Comparison of ENCODE assay signal across 5 worm cellular contexts in genomic region chrIV:11821591-11822361, ce11.
TF ChIP-seq lines count a peak whose summit lies in the region.

TSS of gene par-5 (minus strand) at chrIV:11821924.
TSS of gene M117.3 (plus strand) at chrIV:11822206.

TF ChIP-seq in whole organism, L1 larva, 84 proteins besides CTCF, POLR2A, EP300 and RAD21 (continues in another document):
- TF ChIP-seq aha-1 (tag; optimal IDR thresholded peaks at IDR 0.05; lab: Kevin White, UChicago) (no peak), blmp-1 (tag; optimal IDR thresholded peaks at IDR 0.05; lab: Kevin White, UChicago) (no peak), nhr-11 (tag; optimal IDR thresholded peaks at IDR 0.05; lab: Kevin White, UChicago) (no peak), efl-3 (GFP tag; optimal IDR thresholded peaks at IDR 0.05; lab: Kevin White, UChicago) (no peak), hpl-2 (GFP tag; optimal IDR thresholded peaks at IDR 0.05; lab: Kevin White, UChicago) (no peak), tlp-1 (tag; optimal IDR thresholded peaks at IDR 0.05; lab: Kevin White, UChicago) (no peak), isw-1 (GFP tag; IDR thresholded peaks at IDR 0.05; lab: Robert Waterston, UW) (peak; percentile 74), ces-1 (GFP tag; optimal IDR thresholded peaks at IDR 0.05; lab: Kevin White, UChicago) (no peak), ceh-90 (tag; optimal IDR thresholded peaks at IDR 0.05; lab: Kevin White, UChicago) (no peak), nhr-19 (GFP tag; conservative IDR thresholded peaks at IDR 0.05; lab: Robert Waterston, UW) (peak; percentile 46), mab-9 (GFP tag; IDR thresholded peaks at IDR 0.05; lab: Robert Waterston, UW) (peak; percentile 66; the same call in 1 of the 2 replicates), nhr-85 (tag; lab: Kevin White, UChicago) (peak; percentile 68), C16A3.4 (tag; optimal IDR thresholded peaks at IDR 0.05; lab: Kevin White, UChicago) (peak; percentile 53), lin-15B (tag; optimal IDR thresholded peaks at IDR 0.05; lab: Kevin White, UChicago) (no peak), aly-2 (tag; optimal IDR thresholded peaks at IDR 0.05; lab: Kevin White, UChicago) (no peak), nhr-77 (tag; optimal IDR thresholded peaks at IDR 0.05; lab: Kevin White, UChicago) (no peak), hlh-4 (tag; optimal IDR thresholded peaks at IDR 0.05; lab: Kevin White, UChicago) (no peak), nhr-28 (tag; optimal IDR thresholded peaks at IDR 0.05; lab: Kevin White, UChicago) (no peak), C34B4.2 (tag; optimal IDR thresholded peaks at IDR 0.05; lab: Kevin White, UChicago) (no peak)

TF ChIP-seq in whole organism, L3 larva, 47 proteins besides CTCF, POLR2A, EP300 and RAD21 (continues in another document):
- TF ChIP-seq ceh-82 (tag; optimal IDR thresholded peaks at IDR 0.05; lab: Kevin White, UChicago) (no peak), tbx-2 (tag; optimal IDR thresholded peaks at IDR 0.05; lab: Kevin White, UChicago) (no peak), fkh-10 (GFP tag; optimal IDR thresholded peaks at IDR 0.05; lab: Kevin White, UChicago) (peak; percentile 62), nhr-23 (tag; optimal IDR thresholded peaks at IDR 0.05; lab: Kevin White, UChicago) (no peak), ztf-4 (tag; optimal IDR thresholded peaks at IDR 0.05; lab: Kevin White, UChicago) (no peak), aly-2 (tag; optimal IDR thresholded peaks at IDR 0.05; lab: Kevin White, UChicago) (no peak), egl-5 (tag; optimal IDR thresholded peaks at IDR 0.05; lab: Kevin White, UChicago) (peak; percentile 75), zag-1 (tag; optimal IDR thresholded peaks at IDR 0.05; lab: Kevin White, UChicago) (no peak), nhr-76 (tag; optimal IDR thresholded peaks at IDR 0.05; lab: Kevin White, UChicago) (no peak), ceh-9 (tag; optimal IDR thresholded peaks at IDR 0.05; lab: Kevin White, UChicago) (no peak), nhr-11 (tag; optimal IDR thresholded peaks at IDR 0.05; lab: Kevin White, UChicago) (no peak), pqm-1 (tag; optimal IDR thresholded peaks at IDR 0.05; lab: Kevin White, UChicago) (peak; percentile 49), ztf-11 (tag; optimal IDR thresholded peaks at IDR 0.05; lab: Kevin White, UChicago) (no peak), daf-12 (tag; optimal IDR thresholded peaks at IDR 0.05; lab: Kevin White, UChicago) (no peak), ZK546.5 (tag; optimal IDR thresholded peaks at IDR 0.05; lab: Kevin White, UChicago) (no peak), snpc-4 (tag; optimal IDR thresholded peaks at IDR 0.05; lab: Kevin White, UChicago) (no peak), egl-27 (tag; optimal IDR thresholded peaks at IDR 0.05; lab: Kevin White, UChicago) (peak; percentile 10), nfya-1 (tag; optimal IDR thresholded peaks at IDR 0.05; lab: Kevin White, UChicago; ENCODE audit: insufficient read depth) (peak; percentile 79), fkh-2 (tag; optimal IDR thresholded peaks at IDR 0.05; lab: Kevin White, UChicago) (no peak), hmg-11 (tag; optimal IDR thresholded peaks at IDR 0.05; lab: Kevin White, UChicago) (peak; percentile 58)

TF ChIP-seq in whole organism, early embryonic, 17 proteins besides CTCF, POLR2A, EP300 and RAD21:
- TF ChIP-seq F13C5.2 (tag; optimal IDR thresholded peaks at IDR 0.05; lab: Kevin White, UChicago) (peak; percentile 52), ceh-36 (tag; optimal IDR thresholded peaks at IDR 0.05; lab: Kevin White, UChicago) (no peak), tbx-11 (GFP tag; IDR thresholded peaks at IDR 0.05; lab: Robert Waterston, UW) (peak; percentile 17; the same call in 1 of the 2 replicates)

TF ChIP-seq in whole organism, midembryonic, 9 proteins besides CTCF, POLR2A, EP300 and RAD21:
- TF ChIP-seq ztf-29 (GFP tag; IDR thresholded peaks at IDR 0.05; lab: Robert Waterston, UW) (no peak), flt-1 (GFP tag; IDR thresholded peaks at IDR 0.05; lab: Robert Waterston, UW) (0 out of 2 replicates have a peak, but pooled peaks have one; percentile 11), T22C8.4 (GFP tag; IDR thresholded peaks at IDR 0.05; lab: Robert Waterston, UW) (peak; percentile 73), cog-1 (tag; optimal IDR thresholded peaks at IDR 0.05; lab: Kevin White, UChicago) (peak; percentile 56), med-1 (GFP tag; optimal IDR thresholded peaks at IDR 0.05; lab: Kevin White, UChicago; ENCODE audit: insufficient read depth) (no peak)
TF ChIP-seq in whole organism, midembryonic: peak in this region for 3.

TF ChIP-seq in whole organism, young adult, 124 proteins besides CTCF, POLR2A, EP300 and RAD21 (continues in another document):
- TF ChIP-seq cebp-2 (GFP tag; IDR thresholded peaks at IDR 0.05; lab: Robert Waterston, UW) (no peak), fkh-3 (tag; optimal IDR thresholded peaks at IDR 0.05; lab: Kevin White, UChicago) (no peak), chd-7 (tag; optimal IDR thresholded peaks at IDR 0.05; lab: Kevin White, UChicago) (peak; percentile 53), rpc-1 (optimal IDR thresholded peaks at IDR 0.05; lab: Kevin White, UChicago) (no peak), rpc-1 (tag; optimal IDR thresholded peaks at IDR 0.05; lab: Kevin White, UChicago) (no peak), die-1 (tag; optimal IDR thresholded peaks at IDR 0.05; lab: Kevin White, UChicago) (peak; percentile 14), zfh-2 (GFP tag; conservative IDR thresholded peaks at IDR 0.05; lab: Robert Waterston, UW) (peak; percentile 85), nhr-90 (tag; optimal IDR thresholded peaks at IDR 0.05; lab: Kevin White, UChicago) (peak; percentile 27), T26A5.8 (tag; optimal IDR thresholded peaks at IDR 0.05; lab: Kevin White, UChicago) (no peak), mxl-1 (tag; optimal IDR thresholded peaks at IDR 0.05; lab: Kevin White, UChicago) (peak; percentile 43), dpff-1 (tag; optimal IDR thresholded peaks at IDR 0.05; lab: Kevin White, UChicago) (no peak), snpc-1.3 (tag; optimal IDR thresholded peaks at IDR 0.05; lab: Kevin White, UChicago; ENCODE audit: insufficient read depth) (no peak), F10E7.11 (tag; optimal IDR thresholded peaks at IDR 0.05; lab: Kevin White, UChicago) (no peak), attf-3 (GFP tag; conservative IDR thresholded peaks at IDR 0.05; lab: Robert Waterston, UW) (0 out of 2 replicates have a peak, but pooled peaks have one; percentile 8), C06A6.2 (GFP tag; conservative IDR thresholded peaks at IDR 0.05; lab: Robert Waterston, UW) (peak; percentile 60; the same call in 1 of the 2 replicates), F33H1.4 (GFP tag; IDR thresholded peaks at IDR 0.05; lab: Robert Waterston, UW) (no peak; the same call in 1 of the 2 replicates), Y53G8AR.9 (GFP tag; conservative IDR thresholded peaks at IDR 0.05; lab: Robert Waterston, UW) (0 out of 2 replicates have a peak, but pooled peaks have one; percentile 63), repo-1 (tag; optimal IDR thresholded peaks at IDR 0.05; lab: Kevin White, UChicago) (no peak), ccch-3 (GFP tag; optimal IDR thresholded peaks at IDR 0.05; lab: Kevin White, UChicago) (no peak), hlh-26 (GFP tag; conservative IDR thresholded peaks at IDR 0.05; lab: Robert Waterston, UW) (no peak), ama-1 (optimal IDR thresholded peaks at IDR 0.05; lab: Kevin White, UChicago) (no peak), ama-1 (GFP tag; optimal IDR thresholded peaks at IDR 0.05; lab: Kevin White, UChicago) (no peak), ztf-26 (tag; optimal IDR thresholded peaks at IDR 0.05; lab: Kevin White, UChicago) (peak; percentile 21), ekl-4 (GFP tag; IDR thresholded peaks at IDR 0.05; lab: Robert Waterston, UW) (peak; percentile 92), madf-8 (GFP tag; conservative IDR thresholded peaks at IDR 0.05; lab: Robert Waterston, UW) (no peak), ztf-25 (GFP tag; IDR thresholded peaks at IDR 0.05; lab: Robert Waterston, UW) (no peak), Y56A3A.18 (GFP tag; IDR thresholded peaks at IDR 0.05; lab: Robert Waterston, UW) (no peak), ZK185.1 (tag; optimal IDR thresholded peaks at IDR 0.05; lab: Kevin White, UChicago; ENCODE audit: poor library complexity, severe bottlenecking) (peak; percentile 57), ceh-79 (tag; optimal IDR thresholded peaks at IDR 0.05; lab: Kevin White, UChicago) (no peak), snpc-3.4 (tag; optimal IDR thresholded peaks at IDR 0.05; lab: Kevin White, UChicago) (no peak), lin-40 (tag; optimal IDR thresholded peaks at IDR 0.05; lab: Kevin White, UChicago) (peak; percentile 69), F23B12.7 (tag; optimal IDR thresholded peaks at IDR 0.05; lab: Kevin White, UChicago; ENCODE audit: insufficient read depth) (no peak), ceh-40 (GFP tag; IDR thresholded peaks at IDR 0.05; lab: Robert Waterston, UW) (no peak), lin-35 (GFP tag; optimal IDR thresholded peaks at IDR 0.05; lab: Kevin White, UChicago) (peak in 1 of 3 experiments; percentile 73), madf-10 (tag; optimal IDR thresholded peaks at IDR 0.05; lab: Kevin White, UChicago) (peak; percentile 64), attf-6 (GFP tag; IDR thresholded peaks at IDR 0.05; lab: Robert Waterston, UW) (peak; percentile 33; the same call in 1 of the 2 replicates), lag-1 (GFP tag; IDR thresholded peaks at IDR 0.05; lab: Robert Waterston, UW) (no peak), bed-1 (GFP tag; IDR thresholded peaks at IDR 0.05; lab: Robert Waterston, UW) (no peak), B0019.2 (GFP tag; conservative IDR thresholded peaks at IDR 0.05; lab: Robert Waterston, UW) (peak; percentile 40; the same call in 1 of the 2 replicates), dox-1 (GFP tag; IDR thresholded peaks at IDR 0.05; lab: Robert Waterston, UW) (peak; percentile 45; the same call in 1 of the 2 replicates), ztf-18 (tag; optimal IDR thresholded peaks at IDR 0.05; lab: Kevin White, UChicago) (peak; percentile 55), mcd-1 (GFP tag; IDR thresholded peaks at IDR 0.05; lab: Robert Waterston, UW) (peak; percentile 58), unc-62 (GFP tag; optimal IDR thresholded peaks at IDR 0.05; lab: Kevin White, UChicago) (no peak), sdz-38 (tag; optimal IDR thresholded peaks at IDR 0.05; lab: Kevin White, UChicago) (no peak), F57C9.4 (tag; optimal IDR thresholded peaks at IDR 0.05; lab: Kevin White, UChicago) (no peak), him-1 (tag; optimal IDR thresholded peaks at IDR 0.05; lab: Kevin White, UChicago) (no peak), nfya-2 (GFP tag; IDR thresholded peaks at IDR 0.05; lab: Robert Waterston, UW) (no peak), F22D6.2 (tag; optimal IDR thresholded peaks at IDR 0.05; lab: Kevin White, UChicago) (peak; percentile 19), hrde-1 (tag; optimal IDR thresholded peaks at IDR 0.05; lab: Kevin White, UChicago; ENCODE audit: borderline replicate concordance) (no peak)

Comparison
In these comparisons a context has a peak if more than half of its experiments do, and no peak if none do; other contexts are left out.
1. Of the 8 proteins assayed by ChIP-seq in both whole organism, young adult and whole organism, L1 larva: peak only in whole organism, young adult: snpc-4; only in whole organism, L1 larva: dpl-1, efl-1 and unc-130; in both: nhr-90; in neither: 2; mixed calls (peak in some experiments, not most) for 1.